Fruit fly (Drosophila melanogaster) whole organism, embryonic: ENCODE results near the gene CG42540.
A peak's percentile ranks its signal among the peaks of the same experiment; 100 is the strongest.

Experiments used
- Atf-2 ChIP-seq: fragments of 200-800 bp; sonication (Bioruptor generic); optimal IDR thresholded peaks from 2 replicates; lab custom pipeline; 2016; ENCODE audit warnings: missing biosample characterization, missing genetic modification characterization
- Bdp1 ChIP-seq: fragments of 200-800 bp; sonication (Bioruptor generic); optimal IDR thresholded peaks from 3 replicates; lab custom pipeline; 2016; ENCODE audit warnings: missing biosample characterization, missing genetic modification characterization
- CG1024 ChIP-seq: fragments of 200-800 bp; sonication (Bioruptor generic); IDR thresholded peaks from 2 replicates; pipeline ENCODE4 v1.3.6; 2022; ENCODE audit warnings: missing biosample characterization, missing genetic modification characterization
- CG10366 ChIP-seq: fragments of 200-800 bp; sonication (Bioruptor generic); IDR thresholded peaks from 2 replicates; pipeline ENCODE4 v1.3.6; 2022; ENCODE audit warnings: missing biosample characterization, missing genetic modification characterization
- CG11398 ChIP-seq: fragments of 200-800 bp; sonication (Bioruptor generic); optimal IDR thresholded peaks from 2 replicates; lab custom pipeline; 2016; ENCODE audit warnings: missing biosample characterization, missing genetic modification characterization
- CG12071 ChIP-seq: fragments of 200-800 bp; sonication (Bioruptor generic); optimal IDR thresholded peaks from 3 replicates; lab custom pipeline; 2018; ENCODE audit warnings: missing biosample characterization, mild to moderate bottlenecking, missing genetic modification characterization
- CG12769 ChIP-seq: fragments of 200-800 bp; sonication (Bioruptor generic); optimal IDR thresholded peaks from 2 replicates; lab custom pipeline; 2019; ENCODE audit warnings: missing biosample characterization, mild to moderate bottlenecking, missing genetic modification characterization, moderate library complexity
- CG13894 ChIP-seq: fragments of 200-800 bp; sonication (Bioruptor generic); optimal IDR thresholded peaks from 3 replicates; lab custom pipeline; 2018; ENCODE audit warnings: missing biosample characterization, mild to moderate bottlenecking, missing genetic modification characterization, moderate library complexity
- CG14441 ChIP-seq: fragments of 200-800 bp; sonication (Bioruptor generic); IDR thresholded peaks from 2 replicates; pipeline ENCODE4 v1.3.6; 2022; ENCODE audit warnings: missing biosample characterization, missing genetic modification characterization
- CG15269 ChIP-seq: fragments of 200-800 bp; sonication (Bioruptor generic); optimal IDR thresholded peaks from 2 replicates; lab custom pipeline; 2018; ENCODE audit warnings: missing biosample characterization, mild to moderate bottlenecking, missing genetic modification characterization, moderate library complexity
- CG15479 ChIP-seq: fragments of 200-800 bp; sonication (Bioruptor generic); optimal IDR thresholded peaks from 3 replicates; lab custom pipeline; 2019; ENCODE audit warnings: missing biosample characterization, mild to moderate bottlenecking, missing genetic modification characterization, moderate library complexity
- CG18599 ChIP-seq: fragments of 200-800 bp; sonication (Bioruptor generic); optimal IDR thresholded peaks from 3 replicates; lab custom pipeline; 2017; ENCODE audit warnings: missing biosample characterization, missing genetic modification characterization, mild to moderate bottlenecking, moderate library complexity, missing genetic modification reagents
- CG18764 ChIP-seq: fragments of 200-800 bp; sonication (Bioruptor generic); optimal IDR thresholded peaks from 3 replicates; lab custom pipeline; 2016; ENCODE audit warnings: missing biosample characterization, missing genetic modification characterization
- CG2875 ChIP-seq: fragments of 200-800 bp; sonication (Bioruptor generic); optimal IDR thresholded peaks from 2 replicates; lab custom pipeline; 2017; ENCODE audit warnings: missing biosample characterization, mild to moderate bottlenecking, missing genetic modification characterization, missing genetic modification reagents
- CG31441 ChIP-seq: fragments of 200-800 bp; sonication (Bioruptor generic); IDR thresholded peaks from 2 replicates; pipeline ENCODE4 v1.3.6; 2022; ENCODE audit warnings: missing biosample characterization, missing genetic modification characterization
- CG3281 ChIP-seq: fragments of 200-800 bp; sonication (Bioruptor generic); optimal IDR thresholded peaks from 3 replicates; lab custom pipeline; 2017; ENCODE audit warnings: missing biosample characterization, mild to moderate bottlenecking, missing genetic modification characterization
- CG33213 ChIP-seq: fragments of 200-800 bp; sonication (Bioruptor generic); optimal IDR thresholded peaks from 3 replicates; lab custom pipeline; 2016; ENCODE audit warnings: missing biosample characterization, missing genetic modification characterization
- CG4404 ChIP-seq: fragments of 200-800 bp; sonication (Bioruptor generic); IDR thresholded peaks from 2 replicates; pipeline ENCODE4 v1.3.6; 2022; ENCODE audit warnings: missing biosample characterization, missing genetic modification characterization
- CG6854 ChIP-seq: fragments of 200-800 bp; sonication (Bioruptor generic); optimal IDR thresholded peaks from 3 replicates; lab custom pipeline; 2017; ENCODE audit warnings: missing biosample characterization, mild to moderate bottlenecking, missing genetic modification characterization
- CG7271 ChIP-seq: fragments of 200-800 bp; sonication (Bioruptor generic); optimal IDR thresholded peaks from 2 replicates; lab custom pipeline; 2018; ENCODE audit warnings: missing biosample characterization, mild to moderate bottlenecking, missing genetic modification characterization, moderate library complexity
- CG7963 ChIP-seq: fragments of 200-800 bp; sonication (Bioruptor generic); IDR thresholded peaks from 3 replicates; pipeline ENCODE4 v1.3.6; 2022; ENCODE audit warnings: missing biosample characterization, missing genetic modification characterization; ENCODE audit not compliant: partially characterized antibody
- CG9215 ChIP-seq: fragments of 200-800 bp; sonication (Bioruptor generic); IDR thresholded peaks from 2 replicates; pipeline ENCODE4 v1.3.6; 2022; ENCODE audit warnings: missing biosample characterization, missing genetic modification characterization
- CTCF ChIP-seq: fragments of 200-800 bp; sonication (Bioruptor generic); optimal IDR thresholded peaks from 2 replicates; lab custom pipeline; 2017; ENCODE audit warnings: missing biosample characterization, mild to moderate bottlenecking, missing genetic modification characterization, moderate library complexity
- E2f1 ChIP-seq: fragments of 200-800 bp; sonication (Bioruptor generic); IDR thresholded peaks from 2 replicates; pipeline ENCODE4 v1.3.6; 2022; ENCODE audit warnings: missing biosample characterization, missing genetic modification characterization
- Ets97D ChIP-seq: fragments of 200-800 bp; sonication (Bioruptor generic); optimal IDR thresholded peaks from 3 replicates; lab custom pipeline; 2016; ENCODE audit warnings: missing biosample characterization, missing genetic modification characterization
- Fer3 ChIP-seq: fragments of 200-800 bp; sonication (Bioruptor generic); optimal IDR thresholded peaks from 2 replicates; lab custom pipeline; 2018; ENCODE audit warnings: missing biosample characterization, mild to moderate bottlenecking, missing genetic modification characterization, moderate library complexity
- Hr39 ChIP-seq: fragments of >200 bp; optimal IDR thresholded peaks from 2 replicates; lab custom pipeline; 2017
- Max ChIP-seq: fragments of 200-800 bp; sonication (Bioruptor generic); optimal IDR thresholded peaks from 2 replicates; lab custom pipeline; 2016; ENCODE audit warnings: missing biosample characterization, mild to moderate bottlenecking, missing genetic modification characterization
- Oli ChIP-seq: fragments of 200-800 bp; sonication (Bioruptor generic); optimal IDR thresholded peaks from 2 replicates; lab custom pipeline; 2018; ENCODE audit warnings: missing biosample characterization, mild to moderate bottlenecking, missing genetic modification characterization, moderate library complexity
- Ravus ChIP-seq: fragments of 200-800 bp; sonication (Bioruptor generic); IDR thresholded peaks from 2 replicates; pipeline ENCODE4 v1.3.6; 2022; ENCODE audit warnings: missing biosample characterization, missing genetic modification characterization
- Scr ChIP-seq: fragments of 200-800 bp; sonication (Bioruptor generic); IDR thresholded peaks from 2 replicates; pipeline ENCODE4 v1.3.6; 2022; ENCODE audit warnings: missing biosample characterization, missing genetic modification characterization; ENCODE audit not compliant: partially characterized antibody
- Sry-δ ChIP-seq: fragments of 200-800 bp; sonication (Bioruptor generic); optimal IDR thresholded peaks from 2 replicates; lab custom pipeline; 2016; ENCODE audit warnings: missing biosample characterization, missing genetic modification characterization
- Stat92E ChIP-seq, 3 experiments: fragments of >200 bp in 2 of 3; fragments of 200-800 bp in 1 of 3; sonication (Bioruptor generic) in 1 of 3; optimal IDR thresholded peaks; 2 replicates each; lab custom pipeline; 2017 to 2019; ENCODE audit warnings: missing biosample characterization in 3 of 3, missing genetic modification characterization in 3 of 3, mild to moderate bottlenecking in 1 of 3, moderate library complexity in 1 of 3
- amos ChIP-seq: fragments of 200-800 bp; sonication (Bioruptor generic); IDR thresholded peaks from 2 replicates; pipeline ENCODE4 v1.3.6; 2022; ENCODE audit warnings: missing biosample characterization, missing genetic modification characterization; ENCODE audit not compliant: partially characterized antibody
- bsh ChIP-seq, 2 experiments: fragments of 200-800 bp; sonication (Bioruptor generic); optimal IDR thresholded peaks; 2 replicates each; lab custom pipeline; 2017 to 2018; ENCODE audit warnings: mild to moderate bottlenecking in 2 of 2, missing biosample characterization in 2 of 2, missing genetic modification characterization in 2 of 2, moderate library complexity in 1 of 2
- chm ChIP-seq: fragments of 200-800 bp; sonication (Bioruptor generic); IDR thresholded peaks from 2 replicates; pipeline ENCODE4 v1.3.6; 2022; ENCODE audit warnings: missing biosample characterization, missing genetic modification characterization
- grau ChIP-seq: fragments of 200-800 bp; optimal IDR thresholded peaks from 3 replicates; lab custom pipeline; 2019; ENCODE audit warnings: missing biosample characterization, mild to moderate bottlenecking, missing genetic modification characterization, moderate library complexity
- gsb ChIP-seq: fragments of 200-800 bp; sonication (Bioruptor generic); IDR thresholded peaks from 2 replicates; pipeline ENCODE4 v1.3.6; 2022; ENCODE audit warnings: missing biosample characterization, missing genetic modification characterization
- lmd ChIP-seq: fragments of 200-800 bp; sonication (Bioruptor generic); IDR thresholded peaks from 2 replicates; pipeline ENCODE4 v1.3.6; 2022; ENCODE audit warnings: missing biosample characterization, missing genetic modification characterization
- pb ChIP-seq: fragments of 200-800 bp; sonication (Bioruptor generic); optimal IDR thresholded peaks from 3 replicates; lab custom pipeline; 2016; ENCODE audit warnings: missing biosample characterization, missing genetic modification characterization
- pita ChIP-seq: fragments of 200-800 bp; sonication (Bioruptor generic); optimal IDR thresholded peaks from 2 replicates; lab custom pipeline; 2017; ENCODE audit warnings: missing biosample characterization, mild to moderate bottlenecking, missing genetic modification characterization
- prd ChIP-seq, 3 experiments: fragments of >200 bp in 2 of 3; fragments of 200-800 bp in 1 of 3; sonication (Bioruptor generic) in 1 of 3; optimal IDR thresholded peaks in 2 of 3; IDR thresholded peaks in 1 of 3; 2 replicates in 2 of 3; 3 replicates in 1 of 3; pipeline versions ENCODE4 v1.3.6 to Lab custom; 2017 to 2022; ENCODE audit warnings: missing biosample characterization in 1 of 3, missing genetic modification characterization in 1 of 3
- pzg ChIP-seq: fragments of 200-800 bp; sonication (Bioruptor generic); optimal IDR thresholded peaks from 3 replicates; lab custom pipeline; 2018; ENCODE audit warnings: missing biosample characterization, mild to moderate bottlenecking, missing genetic modification characterization, moderate library complexity
- ro ChIP-seq: fragments of 200-800 bp; sonication (Bioruptor generic); IDR thresholded peaks from 2 replicates; pipeline ENCODE4 v1.3.6; 2022; ENCODE audit warnings: missing biosample characterization, missing genetic modification characterization
- trh ChIP-seq: fragments of 200-800 bp; sonication (Bioruptor generic); optimal IDR thresholded peaks from 2 replicates; lab custom pipeline; 2016; ENCODE audit warnings: missing biosample characterization, missing genetic modification characterization
- ttk ChIP-seq: fragments of 200-800 bp; sonication (Bioruptor generic); IDR thresholded peaks from 2 replicates; pipeline ENCODE4 v2.1.2; 2022; ENCODE audit warnings: missing biosample characterization, missing genetic modification characterization
- twi ChIP-seq: fragments of 200-800 bp; optimal IDR thresholded peaks from 2 replicates; lab custom pipeline; 2019; ENCODE audit warnings: missing biosample characterization, mild to moderate bottlenecking, missing genetic modification characterization, moderate library complexity
- z ChIP-seq: fragments of 200-800 bp; sonication (Bioruptor generic); IDR thresholded peaks from 3 replicates; pipeline ENCODE4 v1.3.6; 2022; ENCODE audit warnings: missing biosample characterization, missing genetic modification characterization

The CG42540 gene

DNA sequence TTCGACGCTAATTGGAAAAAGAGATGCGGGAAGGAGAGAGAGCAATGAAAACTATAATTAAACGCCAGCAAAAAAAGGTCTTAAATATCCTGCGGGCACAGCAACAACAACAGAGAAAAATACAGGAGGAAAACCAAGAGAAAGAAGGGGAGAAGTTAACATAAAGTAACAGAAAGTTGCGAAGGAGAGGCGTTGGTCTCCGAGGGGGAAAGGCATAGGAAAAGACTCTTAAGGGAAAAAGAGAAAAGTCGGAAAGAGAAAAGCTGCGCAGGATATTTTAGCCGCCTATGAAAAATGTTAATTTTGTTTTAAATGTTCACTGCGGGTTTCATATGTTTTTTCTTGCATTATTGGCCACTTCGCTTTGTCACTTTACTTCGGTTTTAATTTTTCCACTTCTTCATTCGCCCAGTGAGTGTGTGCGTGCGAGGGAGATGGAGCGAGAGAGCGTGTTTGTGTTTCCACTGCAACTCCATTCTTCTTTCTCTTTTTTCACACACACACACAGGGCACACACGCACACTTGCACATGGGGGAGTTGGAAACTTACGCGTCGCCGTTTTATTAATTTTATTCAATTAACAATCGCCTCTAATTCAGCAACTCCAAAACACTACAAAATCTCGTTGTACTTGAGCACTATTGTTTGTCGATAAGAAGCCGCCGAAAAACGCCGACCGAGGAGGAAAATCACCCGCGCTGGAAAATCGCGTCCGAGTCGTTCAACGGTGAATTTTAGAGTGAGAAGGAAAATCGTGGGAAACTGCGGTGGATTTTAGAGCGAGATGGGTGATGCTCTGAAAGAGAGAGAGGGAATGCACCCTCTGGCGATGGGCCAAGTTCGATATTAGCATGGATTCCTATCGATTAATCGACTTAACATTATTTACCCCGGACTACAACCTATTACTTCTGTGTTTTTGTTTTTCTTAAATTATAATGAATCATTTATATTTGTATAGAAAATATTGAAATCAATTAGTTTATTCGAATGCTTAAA is 69.8 kb downstream of the CG42540 start, which contains the start of gene Src64B (continued):
- TF ChIP-seq pb (GFP tag; lab: Kevin White, UChicago) (no peak), Ravus (GFP tag; lab: Robert Waterston, UW) (no peak), CG18599 (GFP tag; lab: Kevin White, UChicago) (peak; percentile 28), CG3281 (GFP tag; lab: Kevin White, UChicago) (peak; percentile 22), CG33213 (GFP tag; lab: Kevin White, UChicago) (peak; percentile 20), Stat92E (GFP tag; optimal IDR thresholded peaks at IDR 0.05; lab: Kevin White, UChicago) (peak in 1 of 3 experiments; percentile 87), CG13894 (tag; lab: Kevin White, UChicago) (peak; percentile 39), lmd (no peak), CG7271 (tag; lab: Kevin White, UChicago) (peak; percentile 2), ttk (GFP tag; lab: Robert Waterston, UW) (no peak), E2f1 (GFP tag; lab: Robert Waterston, UW) (no peak; the same call in 1 of the 2 replicates), CG9215 (GFP tag; lab: Robert Waterston, UW) (no peak), chm (GFP tag; lab: Robert Waterston, UW) (peak; percentile 65), CTCF (GFP tag; lab: Kevin White, UChicago) (peak; percentile 29), CG2875 (GFP tag; lab: Kevin White, UChicago) (peak; percentile 12), CG14441 (GFP tag; lab: Robert Waterston, UW) (peak; percentile 31; the same call in 1 of the 2 replicates), CG12071 (GFP tag; lab: Kevin White, UChicago) (peak; percentile 27), CG4404 (no peak), amos (GFP tag; lab: Robert Waterston, UW) (peak; percentile 82), ro (GFP tag; lab: Robert Waterston, UW) (no peak), CG6854 (GFP tag; lab: Kevin White, UChicago) (no peak), Bdp1 (GFP tag; lab: Kevin White, UChicago) (no peak), CG15479 (GFP tag; lab: Kevin White, UChicago) (no peak), prd (optimal IDR thresholded peaks at IDR 0.05; lab: Kevin White, UChicago) (no peak), prd (GFP tag; IDR thresholded peaks at IDR 0.05; lab: Robert Waterston, UW) (0 out of 3 replicates have a peak, but pooled peaks have one; percentile 19), CG10366 (no peak), bsh (GFP tag; optimal IDR thresholded peaks at IDR 0.05; lab: Kevin White, UChicago) (peak in 1 of 2 experiments; percentile 47), grau (tag; lab: Kevin White, UChicago) (peak; percentile 38), CG15269 (tag; lab: Kevin White, UChicago) (no peak), CG31441 (GFP tag; lab: Robert Waterston, UW) (0 out of 2 replicates have a peak, but pooled peaks have one; percentile 21), Fer3 (no peak), CG12769 (tag; lab: Kevin White, UChicago) (peak; percentile 33), Oli (tag; lab: Kevin White, UChicago) (peak; percentile 9), Hr39 (lab: Kevin White, UChicago) (no peak), z (0 out of 3 replicates have a peak, but pooled peaks have one; percentile 25), Max (GFP tag; lab: Kevin White, UChicago) (peak; percentile 10), CG11398 (peak; percentile 41), CG7963 (GFP tag; lab: Robert Waterston, UW) (peak; percentile 54; the same call in 1 of the 3 replicates), trh (GFP tag; lab: Kevin White, UChicago) (no peak), Scr (peak; percentile 60), pzg (GFP tag; lab: Kevin White, UChicago) (peak; percentile 66), gsb (GFP tag; lab: Robert Waterston, UW) (no peak), Ets97D (peak; percentile 35), twi (tag; lab: Kevin White, UChicago) (no peak), CG1024 (GFP tag; lab: Robert Waterston, UW) (no peak), Atf-2 (GFP tag; lab: Kevin White, UChicago) (no peak), Sry-δ (peak; percentile 88), CG18764 (no peak), pita (GFP tag; lab: Kevin White, UChicago) (peak; percentile 41)
